Worm (Caenorhabditis elegans) whole organism, L4 larva: Measurements from ENCODE around the gene lgc-46.
A peak's percentile ranks its signal among the peaks of the same experiment; 100 is the strongest.

Source experiments
- arid-1 ChIP-seq: fragments of 200-800 bp; sonication (Bioruptor generic); conservative IDR thresholded peaks from 2 replicates; pipeline ENCODE4 v1.3.6; 2022; ENCODE audit warnings: missing genetic modification reagents, missing genetic modification characterization, missing compliant biosample characterization
- lim-7 ChIP-seq: fragments of 200-800 bp; sonication (Bioruptor generic); IDR thresholded peaks from 2 replicates; pipeline ENCODE4 v1.3.6; 2022; ENCODE audit warnings: missing genetic modification characterization, missing compliant biosample characterization
- lin-38 ChIP-seq: fragments of 200-800 bp; sonication (Bioruptor generic); IDR thresholded peaks from 2 replicates; pipeline ENCODE4 v1.3.6; 2022; ENCODE audit warnings: missing genetic modification reagents, missing genetic modification characterization, missing compliant biosample characterization
- madf-5 ChIP-seq, 2 experiments: fragments of 200-800 bp; sonication (Bioruptor generic); IDR thresholded peaks; 2 replicates each; pipeline ENCODE4 v1.3.6; 2022; ENCODE audit warnings: missing compliant biosample characterization in 2 of 2, missing genetic modification characterization in 2 of 2
- vab-7 ChIP-seq: fragments of 200-800 bp; sonication (Bioruptor generic); IDR thresholded peaks from 2 replicates; pipeline ENCODE4 v1.3.6; 2022; ENCODE audit warnings: missing genetic modification reagents, missing genetic modification characterization, missing compliant biosample characterization
- zfp-3 ChIP-seq: fragments of 200-800 bp; sonication (Bioruptor generic); conservative IDR thresholded peaks from 2 replicates; pipeline ENCODE4 v1.3.6; 2022; ENCODE audit warnings: missing genetic modification reagents, missing genetic modification characterization, missing compliant biosample characterization

The lgc-46 gene

DNA sequence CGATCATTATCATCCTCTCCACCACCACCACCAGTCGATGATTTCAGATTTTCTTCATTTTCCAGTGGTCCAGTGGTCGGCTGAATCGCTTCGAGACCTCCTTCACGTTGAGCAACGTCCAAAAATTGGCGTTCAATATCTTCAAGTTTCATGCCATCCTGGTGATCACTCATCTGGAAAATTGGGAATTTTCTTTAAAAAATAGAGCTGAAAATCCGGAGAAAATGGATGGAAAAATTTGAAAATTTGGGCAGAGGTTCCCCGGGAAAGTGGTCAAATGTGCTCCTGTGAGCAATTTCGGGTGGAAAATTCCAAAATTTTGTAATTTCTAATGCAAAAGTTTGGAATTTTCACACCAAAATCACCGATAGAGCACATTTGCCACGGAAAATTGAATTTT is 59.4 kb downstream of the lgc-46 start, which contains the start of gene uaf-1:
Gene uaf-1, minus strand, starts transcription at position 173 of the 400 bp plus-strand sequence.
- TF ChIP-seq zfp-3 (GFP tag; lab: Robert Waterston, UW) (0 out of 2 replicates have a peak, but pooled peaks have one; percentile 45), vab-7 (peak; percentile 48; the same call in 1 of the 2 replicates), madf-5 (GFP tag; IDR thresholded peaks at IDR 0.05; lab: Robert Waterston, UW) (0 out of 4 replicates have a peak, but pooled peaks of 1 of the 2 experiments have one; percentile 52), lin-38 (GFP tag; lab: Robert Waterston, UW) (peak; percentile 33; the same call in 1 of the 2 replicates), arid-1 (GFP tag; lab: Robert Waterston, UW) (0 out of 2 replicates have a peak, but pooled peaks have one; percentile 18), lim-7 (peak; percentile 67; the same call in 1 of the 2 replicates)
